Worm (Caenorhabditis elegans) whole organism, L3 larva: Measurements from ENCODE around the gene glt-7.

Experiments used
- aly-2 ChIP-seq: fragments of 150-350 bp; optimal IDR thresholded peaks from 2 replicates; lab custom pipeline; 2014; ENCODE audit warnings: missing biosample characterization, missing genetic modification characterization
- ama-1 ChIP-seq: fragments of 150-350 bp; optimal IDR thresholded peaks from 2 replicates; lab custom pipeline; 2018
- daf-12 ChIP-seq: fragments of 150-350 bp; optimal IDR thresholded peaks from 2 replicates; lab custom pipeline; 2014; ENCODE audit warnings: missing biosample characterization, missing genetic modification reagents, missing genetic modification characterization
- elt-1 ChIP-seq: fragments of 150-350 bp; optimal IDR thresholded peaks from 2 replicates; lab custom pipeline; 2014; ENCODE audit warnings: missing biosample characterization, missing genetic modification characterization
- hmg-11 ChIP-seq: sonication (generic microtip); optimal IDR thresholded peaks from 2 replicates; lab custom pipeline; 2016; ENCODE audit warnings: missing genetic modification characterization, missing compliant biosample characterization
- nhr-11 ChIP-seq: fragments of 150-350 bp; optimal IDR thresholded peaks from 2 replicates; lab custom pipeline; 2014; ENCODE audit warnings: missing biosample characterization, missing genetic modification characterization
- nhr-77 ChIP-seq: fragments of 150-350 bp; optimal IDR thresholded peaks from 2 replicates; lab custom pipeline; 2014; ENCODE audit warnings: missing biosample characterization, missing genetic modification characterization

DNA sequence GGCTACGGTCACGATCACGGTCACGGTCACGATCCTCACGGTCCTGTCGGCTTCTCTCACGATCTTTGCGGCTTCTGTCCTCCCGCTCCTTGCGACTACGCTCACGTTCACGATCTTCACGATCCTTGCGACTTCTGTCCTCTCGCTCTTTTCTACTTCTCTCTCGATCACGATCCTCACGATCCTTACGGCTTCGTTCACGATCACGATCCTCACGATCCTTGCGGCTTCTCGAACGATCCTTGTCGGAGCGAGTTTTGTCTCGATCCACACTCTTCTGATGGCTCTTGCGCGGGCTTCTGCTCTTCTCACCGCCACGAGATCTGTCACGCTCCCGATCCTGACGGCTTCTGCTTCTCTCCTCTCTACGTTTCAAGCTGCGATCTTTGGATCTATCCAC lies 48.6 kb downstream of the glt-7 start:
- TF ChIP-seq hmg-11 (tag; lab: Kevin White, UChicago) = no peak
- no peak for TF ChIP-seq nhr-77 (tag; lab: Kevin White, UChicago)
- TF ChIP-seq elt-1 (tag; lab: Kevin White, UChicago) = no peak
- no peak for TF ChIP-seq ama-1
- TF ChIP-seq nhr-11 (tag; lab: Kevin White, UChicago) = no peak
- TF ChIP-seq daf-12 = no peak
- no peak for TF ChIP-seq aly-2 (tag; lab: Kevin White, UChicago)
